Worm (Caenorhabditis elegans): ENCODE data around the gene spig-3.
"Not testable (repeated sequence)": the region's sequence is repeated elsewhere in the genome, so short reads cannot be mapped to it uniquely, and the experiment has no call there.

- not testable (repeated sequence) for TF ChIP-seq ttx-3 (tag; optimal IDR thresholded peaks at IDR 0.05); tbx-2 (tag; optimal IDR thresholded peaks at IDR 0.05); fax-1 (tag; optimal IDR thresholded peaks at IDR 0.05); unc-42 (tag; optimal IDR thresholded peaks at IDR 0.05); hlh-30 (tag; optimal IDR thresholded peaks at IDR 0.05; ENCODE audit: insufficient read depth); nhr-11 (tag; optimal IDR thresholded peaks at IDR 0.05); ceh-30 (tag; optimal IDR thresholded peaks at IDR 0.05); pha-4 (tag; optimal IDR thresholded peaks at IDR 0.05); hlh-15 (tag; optimal IDR thresholded peaks at IDR 0.05)
Observed at ce11 chrV:14309632-14310031, 10.2 kb upstream of the spig-3 start, which contains the start of gene F14D7.14.
